Worm (Caenorhabditis elegans): ENCODE results near the gene C55C3.8.

- TF ChIP-seq unc-62 (GFP tag; optimal IDR thresholded peaks at IDR 0.05) (no peak), unc-39 (tag; optimal IDR thresholded peaks at IDR 0.05) (no peak), zip-8 (tag; optimal IDR thresholded peaks at IDR 0.05) (no peak), lsy-2 (tag; optimal IDR thresholded peaks at IDR 0.05) (no peak), nhr-28 (tag; optimal IDR thresholded peaks at IDR 0.05) (no peak), ztf-11 (tag; optimal IDR thresholded peaks at IDR 0.05) (no peak), elt-3 (tag; optimal IDR thresholded peaks at IDR 0.05) (no peak), blmp-1 (tag; optimal IDR thresholded peaks at IDR 0.05) (no peak), nhr-237 (tag; optimal IDR thresholded peaks at IDR 0.05) (no peak), pha-4 (tag; optimal IDR thresholded peaks at IDR 0.05) (no peak), hlh-1 (tag; optimal IDR thresholded peaks at IDR 0.05) (no peak), nhr-12 (tag; optimal IDR thresholded peaks at IDR 0.05) (no peak), elt-1 (tag; optimal IDR thresholded peaks at IDR 0.05; ENCODE audit: borderline replicate concordance, insufficient read depth) (no peak)
Observed at ce11 chrIV:5723659-5724058, 32.8 kb downstream of the C55C3.8 start.
